Fruit fly (Drosophila melanogaster) whole organism: ENCODE data around the gene Vm26Ab.

ENCODE experiments used
- CG8478 ChIP-seq: fragments of >200 bp; optimal IDR thresholded peaks from 2 replicates; lab custom pipeline; 2018; ENCODE audit warnings: inconsistent platforms
- Dll ChIP-seq: fragments of >200 bp; optimal IDR thresholded peaks from 2 replicates; lab custom pipeline; 2017
- EcR ChIP-seq, 2 experiments: fragments of >200 bp; optimal IDR thresholded peaks; 2 replicates each; lab custom pipeline; 2017; ENCODE audit warnings: missing biosample characterization in 2 of 2, missing genetic modification characterization in 2 of 2, missing genetic modification reagents in 2 of 2
- pan ChIP-seq: fragments of >200 bp; optimal IDR thresholded peaks from 2 replicates; lab custom pipeline; 2017
- psq ChIP-seq: fragments of >200 bp; optimal IDR thresholded peaks from 2 replicates; lab custom pipeline; 2017
- usp ChIP-seq: fragments of >200 bp; optimal IDR thresholded peaks from 2 replicates; lab custom pipeline; 2017; ENCODE audit warnings: missing biosample characterization, missing genetic modification characterization, mixed read lengths

The Vm26Ab gene

dm6 chr2L:5979055-5979399 lies 22.2 kb downstream of the Vm26Ab start:
- TF ChIP-seq EcR (GFP tag; optimal IDR thresholded peaks at IDR 0.05; lab: Kevin White, UChicago) (no peak), Dll (lab: Kevin White, UChicago) (no peak), CG8478 (lab: Kevin White, UChicago) (no peak), pan (lab: Kevin White, UChicago) (no peak), usp (GFP tag; lab: Kevin White, UChicago) (no peak), psq (lab: Kevin White, UChicago) (no peak)

dm6 chr2L:5979957-5980861 lies 23.4 kb downstream of the Vm26Ab start:
- TF ChIP-seq pan (lab: Kevin White, UChicago) = no peak
- peak; percentile 94 for TF ChIP-seq Dll (lab: Kevin White, UChicago)
- no peak for TF ChIP-seq usp (GFP tag; lab: Kevin White, UChicago)
- peak; percentile 77 for TF ChIP-seq CG8478 (lab: Kevin White, UChicago)
- peak in 1 of 2 experiments; percentile 15 for TF ChIP-seq EcR (GFP tag; optimal IDR thresholded peaks at IDR 0.05; lab: Kevin White, UChicago)
- TF ChIP-seq psq (lab: Kevin White, UChicago) = no peak

- TF ChIP-seq usp (GFP tag; lab: Kevin White, UChicago) = no peak
- TF ChIP-seq psq (lab: Kevin White, UChicago) = no peak
- TF ChIP-seq pan (lab: Kevin White, UChicago) = no peak
- TF ChIP-seq EcR (GFP tag; optimal IDR thresholded peaks at IDR 0.05; lab: Kevin White, UChicago) = no peak
- TF ChIP-seq Dll (lab: Kevin White, UChicago) = no peak
Measured at dm6 chr2L:5980862-5981432, 24.1 kb downstream of the Vm26Ab start, which contains the start of gene chic. Gene chic (minus strand): TSS chr2L:5981018.

dm6 chr2L:5981433-5982333 lies 24.9 kb downstream of the Vm26Ab start, which contains the start of gene eIF4A:
Gene eIF4A (plus strand): TSS chr2L:5981764.
- no peak for TF ChIP-seq EcR (GFP tag; optimal IDR thresholded peaks at IDR 0.05; lab: Kevin White, UChicago)
- peak; percentile 72 for TF ChIP-seq Dll (lab: Kevin White, UChicago)

- TF ChIP-seq pan (lab: Kevin White, UChicago) = no peak
- TF ChIP-seq psq (lab: Kevin White, UChicago) = no peak
- no peak for TF ChIP-seq EcR (GFP tag; optimal IDR thresholded peaks at IDR 0.05; lab: Kevin White, UChicago)
- TF ChIP-seq CG8478 (lab: Kevin White, UChicago) = peak; percentile 72
- TF ChIP-seq usp (GFP tag; lab: Kevin White, UChicago) = no peak
- TF ChIP-seq Dll (lab: Kevin White, UChicago) = peak; percentile 69
Measured at dm6 chr2L:5982334-5982987, 25.7 kb downstream of the Vm26Ab start.

- no peak for TF ChIP-seq CG8478 (lab: Kevin White, UChicago)
- no peak for TF ChIP-seq psq (lab: Kevin White, UChicago)
- TF ChIP-seq Dll (lab: Kevin White, UChicago) = no peak
Measured at dm6 chr2L:5983236-5983635, 26.4 kb downstream of the Vm26Ab start.

dm6 chr2L:5986094-5986493 lies 29.3 kb downstream of the Vm26Ab start, which contains the start of gene ifc:
Gene ifc (plus strand): TSS chr2L:5986348.
- no peak for TF ChIP-seq Dll (lab: Kevin White, UChicago)
- no peak for TF ChIP-seq pan (lab: Kevin White, UChicago)
- no peak for TF ChIP-seq psq (lab: Kevin White, UChicago)
- no peak for TF ChIP-seq EcR (GFP tag; optimal IDR thresholded peaks at IDR 0.05; lab: Kevin White, UChicago)

dm6 chr2L:5986940-5987339 lies 30.1 kb downstream of the Vm26Ab start:
- TF ChIP-seq CG8478 (lab: Kevin White, UChicago) (no peak), pan (lab: Kevin White, UChicago) (no peak), EcR (GFP tag; optimal IDR thresholded peaks at IDR 0.05; lab: Kevin White, UChicago) (no peak), psq (lab: Kevin White, UChicago) (no peak), usp (GFP tag; lab: Kevin White, UChicago) (no peak), Dll (lab: Kevin White, UChicago) (no peak)

dm6 chr2L:5988115-5989092 lies 31.6 kb downstream of the Vm26Ab start:
- TF ChIP-seq Dll (lab: Kevin White, UChicago) (no peak), EcR (GFP tag; optimal IDR thresholded peaks at IDR 0.05; lab: Kevin White, UChicago) (no peak), psq (lab: Kevin White, UChicago) (no peak), pan (lab: Kevin White, UChicago) (no peak), CG8478 (lab: Kevin White, UChicago) (no peak), usp (GFP tag; lab: Kevin White, UChicago) (no peak)
